Worm (Caenorhabditis elegans) whole organism, young adult: ENCODE results near the gene R08D7.7.
"Not testable (repeated sequence)": the region's sequence is repeated elsewhere in the genome, so short reads cannot be mapped to it uniquely, and the experiment has no call there.

ENCODE experiments used
- B0035.1 ChIP-seq: sonication (generic microtip); optimal IDR thresholded peaks from 2 replicates; lab custom pipeline; 2016; ENCODE audit warnings: missing genetic modification characterization, mild to moderate bottlenecking, missing compliant biosample characterization, missing genotype, missing genetic modification reagents
- B0336.3 ChIP-seq: fragments of 200-800 bp; sonication (Bioruptor generic); IDR thresholded peaks from 2 replicates; pipeline ENCODE4 v1.3.6; 2022; ENCODE audit warnings: missing genetic modification characterization, missing compliant biosample characterization
- F33H1.4 ChIP-seq: fragments of 200-800 bp; sonication (Bioruptor generic); IDR thresholded peaks from 2 replicates; pipeline ENCODE4 v1.3.6; 2022; ENCODE audit warnings: missing genetic modification reagents, missing genetic modification characterization, missing compliant biosample characterization
- F55B11.4 ChIP-seq: sonication (generic microtip); optimal IDR thresholded peaks from 2 replicates; lab custom pipeline; 2016; ENCODE audit warnings: missing compliant biosample characterization, missing genetic modification characterization, borderline replicate concordance; ENCODE audit not compliant: insufficient read depth
- Y53G8AR.9 ChIP-seq: fragments of 200-800 bp; sonication (Bioruptor generic); conservative IDR thresholded peaks from 2 replicates; pipeline ENCODE4 v1.3.6; 2022; ENCODE audit warnings: missing genetic modification reagents, missing genetic modification characterization, missing compliant biosample characterization
- Y79H2A.3 ChIP-seq: fragments of 200-800 bp; sonication (Bioruptor generic); conservative IDR thresholded peaks from 2 replicates; pipeline ENCODE4 v1.3.6; 2022; ENCODE audit warnings: missing genetic modification reagents, missing genetic modification characterization, missing compliant biosample characterization
- akir-1 ChIP-seq: fragments of 200-800 bp; sonication (Bioruptor generic); optimal IDR thresholded peaks from 2 replicates; lab custom pipeline; 2018; ENCODE audit warnings: mild to moderate bottlenecking, missing genetic modification characterization, moderate library complexity, missing compliant biosample characterization
- ama-1 ChIP-seq, 3 experiments: fragments of 150-350 bp in 1 of 3; sonication (generic microtip) in 2 of 3; optimal IDR thresholded peaks; 2 replicates each; lab custom pipeline; 2014 to 2018; ENCODE audit warnings: missing biosample characterization in 2 of 3, missing genetic modification characterization in 2 of 3, missing genetic modification reagents in 2 of 3
- atf-7 ChIP-seq: sonication (generic microtip); optimal IDR thresholded peaks from 2 replicates; lab custom pipeline; 2017; ENCODE audit warnings: mild to moderate bottlenecking, missing genetic modification characterization, missing compliant biosample characterization
- attf-3 ChIP-seq: fragments of 200-800 bp; sonication (Bioruptor generic); conservative IDR thresholded peaks from 2 replicates; pipeline ENCODE4 v1.3.6; 2022; ENCODE audit warnings: missing genetic modification reagents, missing genetic modification characterization, missing compliant biosample characterization
- ceh-100 ChIP-seq: fragments of 200-800 bp; sonication (Bioruptor generic); IDR thresholded peaks from 2 replicates; pipeline ENCODE4 v1.3.6; 2022; ENCODE audit warnings: missing genetic modification reagents, missing genetic modification characterization, missing compliant biosample characterization
- ceh-27 ChIP-seq: fragments of 200-800 bp; sonication (Bioruptor generic); optimal IDR thresholded peaks from 2 replicates; lab custom pipeline; 2018; ENCODE audit warnings: mild to moderate bottlenecking, missing genetic modification characterization, moderate library complexity, missing compliant biosample characterization
- ceh-58 ChIP-seq: fragments of 200-800 bp; sonication (Bioruptor generic); IDR thresholded peaks from 2 replicates; pipeline ENCODE4 v1.3.6; 2022; ENCODE audit warnings: missing genetic modification characterization, missing compliant biosample characterization
- chd-7 ChIP-seq: sonication (generic microtip); optimal IDR thresholded peaks from 2 replicates; lab custom pipeline; 2016; ENCODE audit warnings: mild to moderate bottlenecking, missing genetic modification characterization, moderate library complexity, missing compliant biosample characterization
- egl-44 ChIP-seq: fragments of 200-800 bp; sonication (Bioruptor generic); IDR thresholded peaks from 2 replicates; pipeline ENCODE4 v1.3.6; 2022; ENCODE audit warnings: missing genetic modification reagents, missing genetic modification characterization, missing compliant biosample characterization
- ets-4 ChIP-seq: fragments of 200-800 bp; sonication (Bioruptor generic); optimal IDR thresholded peaks from 2 replicates; lab custom pipeline; 2018; ENCODE audit warnings: mild to moderate bottlenecking, missing genetic modification characterization, missing compliant biosample characterization
- fkh-3 ChIP-seq: sonication (generic microtip); optimal IDR thresholded peaks from 2 replicates; lab custom pipeline; 2016; ENCODE audit warnings: mild to moderate bottlenecking, missing genetic modification characterization, missing compliant biosample characterization
- hlh-12 ChIP-seq: sonication (generic microtip); optimal IDR thresholded peaks from 2 replicates; lab custom pipeline; 2016; ENCODE audit warnings: missing genetic modification characterization, missing compliant biosample characterization
- hmg-1.2 ChIP-seq: fragments of 200-800 bp; sonication (Bioruptor generic); IDR thresholded peaks from 2 replicates; pipeline ENCODE4 v1.3.6; 2022; ENCODE audit warnings: missing genetic modification reagents, missing genetic modification characterization, missing compliant biosample characterization
- hmg-20 ChIP-seq: fragments of 200-800 bp; sonication (Bioruptor generic); IDR thresholded peaks from 2 replicates; pipeline ENCODE4 v1.3.6; 2022; ENCODE audit warnings: missing genetic modification reagents, missing genetic modification characterization, missing compliant biosample characterization
- let-607 ChIP-seq, 2 experiments: fragments of 200-800 bp in 1 of 2; sonication (Bioruptor generic) in 1 of 2; sonication (generic microtip) in 1 of 2; optimal IDR thresholded peaks; 2 replicates each; lab custom pipeline; 2016 to 2018; ENCODE audit warnings: mild to moderate bottlenecking in 2 of 2, missing compliant biosample characterization in 2 of 2, missing genetic modification characterization in 2 of 2, moderate library complexity in 2 of 2, missing genotype in 1 of 2
- madf-10 ChIP-seq: sonication (generic microtip); optimal IDR thresholded peaks from 2 replicates; lab custom pipeline; 2016; ENCODE audit warnings: mild to moderate bottlenecking, missing genetic modification characterization, missing compliant biosample characterization
- madf-3 ChIP-seq: fragments of 200-800 bp; sonication (Bioruptor generic); IDR thresholded peaks from 2 replicates; pipeline ENCODE4 v1.3.6; 2022; ENCODE audit warnings: missing genetic modification reagents, missing genetic modification characterization, missing compliant biosample characterization
- mxl-1 ChIP-seq: sonication (generic microtip); optimal IDR thresholded peaks from 2 replicates; lab custom pipeline; 2016; ENCODE audit warnings: missing genetic modification characterization, missing compliant biosample characterization
- nfyb-1 ChIP-seq: fragments of 200-800 bp; sonication (Bioruptor generic); IDR thresholded peaks from 2 replicates; pipeline ENCODE4 v1.3.6; 2022; ENCODE audit warnings: missing genetic modification reagents, missing genetic modification characterization, missing compliant biosample characterization
- nhr-179 ChIP-seq: sonication (generic microtip); optimal IDR thresholded peaks from 2 replicates; lab custom pipeline; 2016; ENCODE audit warnings: mild to moderate bottlenecking, missing genetic modification characterization, missing compliant biosample characterization
- pha-4 ChIP-seq: fragments of 150-350 bp; sonication (generic microtip); optimal IDR thresholded peaks from 2 replicates; lab custom pipeline; 2014; ENCODE audit warnings: missing biosample characterization, missing genetic modification reagents, missing genetic modification characterization
- rcor-1 ChIP-seq: fragments of 200-800 bp; sonication (Bioruptor generic); IDR thresholded peaks from 2 replicates; pipeline ENCODE4 v1.3.6; 2022; ENCODE audit warnings: missing genetic modification reagents, missing genetic modification characterization, missing compliant biosample characterization
- rec-8 ChIP-seq, 2 experiments: sonication (generic microtip); optimal IDR thresholded peaks; 2 replicates each; lab custom pipeline; 2016; ENCODE audit warnings: mild to moderate bottlenecking in 2 of 2, missing genetic modification characterization in 2 of 2, missing genetic modification reagents in 2 of 2, missing genotype in 2 of 2, missing biosample characterization in 1 of 2, missing compliant biosample characterization in 1 of 2, moderate library complexity in 1 of 2
- snpc-1.1 ChIP-seq: sonication (generic microtip); optimal IDR thresholded peaks from 2 replicates; lab custom pipeline; 2017; ENCODE audit warnings: missing genetic modification characterization, mild to moderate bottlenecking, missing compliant biosample characterization, antibody characterized with exemption, moderate library complexity, missing genotype, missing genetic modification reagents; ENCODE audit not compliant: insufficient read depth
- tlf-1 ChIP-seq: fragments of 200-800 bp; sonication (Bioruptor generic); optimal IDR thresholded peaks from 2 replicates; lab custom pipeline; 2018; ENCODE audit warnings: mild to moderate bottlenecking, missing genetic modification characterization, missing compliant biosample characterization
- xnd-1 ChIP-seq: sonication (generic microtip); optimal IDR thresholded peaks from 2 replicates; lab custom pipeline; 2016; ENCODE audit warnings: missing genotype, missing genetic modification reagents, missing genetic modification characterization, missing compliant biosample characterization
- ztf-3 ChIP-seq: fragments of 200-800 bp; sonication (Bioruptor generic); optimal IDR thresholded peaks from 2 replicates; lab custom pipeline; 2018; ENCODE audit warnings: mild to moderate bottlenecking, missing genetic modification characterization, missing compliant biosample characterization

Gene R08D7.7

DNA sequence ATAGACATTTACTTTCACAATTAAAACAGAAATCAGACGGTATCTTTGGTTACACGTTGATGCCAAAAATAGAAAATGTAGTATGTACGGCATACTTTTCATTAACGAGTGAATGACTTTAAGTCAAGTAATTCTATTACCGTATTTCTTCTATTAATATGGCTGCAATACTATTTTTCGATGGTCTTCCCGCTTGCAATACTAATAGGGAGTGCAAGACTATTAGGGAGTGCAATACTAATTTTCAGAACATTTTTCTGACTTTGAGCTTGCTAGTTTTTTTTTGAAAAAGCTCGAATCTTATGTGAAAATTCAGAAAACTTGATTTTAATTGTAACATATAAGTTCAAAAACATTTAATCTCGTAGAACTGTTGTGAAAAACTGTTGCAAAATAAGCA is at the start of gene R08D7.7:
Gene R08D7.7, plus strand, starts transcription at position 301 of the 400 bp plus-strand sequence.
- TF ChIP-seq ztf-3 (GFP tag; lab: Kevin White, UChicago); hlh-12; rec-8 (tag; optimal IDR thresholded peaks at IDR 0.05; lab: Kevin White, UChicago): not testable (repeated sequence)

DNA sequence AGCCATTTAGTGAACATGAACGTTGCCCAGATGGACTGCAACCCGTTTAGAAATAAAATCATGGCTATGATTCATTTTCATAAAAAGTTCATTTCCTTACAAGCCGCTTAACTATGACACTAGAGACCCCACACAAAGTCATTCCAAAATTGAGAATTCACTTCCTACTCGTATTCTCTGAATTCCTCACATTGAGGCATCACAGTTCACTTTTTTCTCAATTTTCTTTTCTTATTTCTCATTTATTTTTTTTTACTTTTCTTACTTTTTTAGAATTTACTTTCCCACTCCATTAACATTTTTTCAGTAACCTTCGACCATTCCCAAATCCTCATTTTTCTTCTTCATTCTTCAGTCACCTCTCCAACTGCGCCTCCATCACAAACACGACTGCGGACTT is 45.5 kb upstream of the R08D7.7 start, which contains the start of gene dhrr-1:
Gene dhrr-1, plus strand, starts transcription at position 301 of the 400 bp plus-strand sequence.
- TF ChIP-seq B0336.3 (GFP tag; lab: Robert Waterston, UW) (no peak), ceh-100 (GFP tag; lab: Robert Waterston, UW) (no peak), madf-3 (GFP tag; lab: Robert Waterston, UW) (no peak), snpc-1.1 (tag; lab: Kevin White, UChicago) (no peak), egl-44 (GFP tag; lab: Robert Waterston, UW) (no peak), ama-1 (optimal IDR thresholded peaks at IDR 0.05; lab: Kevin White, UChicago) (no peak), ama-1 (GFP tag; optimal IDR thresholded peaks at IDR 0.05; lab: Kevin White, UChicago) (no peak), B0035.1 (tag; lab: Kevin White, UChicago) (no peak), akir-1 (GFP tag; lab: Kevin White, UChicago) (no peak), madf-10 (tag; lab: Kevin White, UChicago) (no peak), ceh-27 (GFP tag; lab: Kevin White, UChicago) (no peak)
- TF ChIP-seq, all 124 proteins: peak for 0

DNA sequence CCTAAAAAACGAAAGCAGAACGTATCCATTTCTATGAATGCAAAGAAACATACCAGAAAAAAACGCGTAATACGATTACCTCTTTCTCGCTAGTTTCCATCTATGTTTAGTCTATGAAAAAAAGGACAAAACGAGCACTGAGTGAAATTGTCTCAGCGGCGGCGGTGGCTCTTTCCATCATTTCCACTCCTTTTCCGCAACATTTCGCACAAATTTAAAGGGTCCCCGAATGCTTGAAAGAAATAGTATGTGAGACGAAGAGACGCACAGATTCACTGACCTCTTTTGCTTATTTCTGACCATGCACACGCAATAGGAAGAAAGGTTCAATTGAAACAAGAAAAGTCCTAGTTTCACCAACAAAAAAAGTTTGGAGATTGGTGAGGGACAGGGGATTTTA is 43.6 kb upstream of the R08D7.7 start:
- TF ChIP-seq hmg-1.2 (GFP tag; lab: Robert Waterston, UW) (0 out of 2 replicates have a peak, but pooled peaks have one; percentile 23), chd-7 (tag; lab: Kevin White, UChicago) (no peak)
- TF ChIP-seq, all 124 proteins: peak for 1

DNA sequence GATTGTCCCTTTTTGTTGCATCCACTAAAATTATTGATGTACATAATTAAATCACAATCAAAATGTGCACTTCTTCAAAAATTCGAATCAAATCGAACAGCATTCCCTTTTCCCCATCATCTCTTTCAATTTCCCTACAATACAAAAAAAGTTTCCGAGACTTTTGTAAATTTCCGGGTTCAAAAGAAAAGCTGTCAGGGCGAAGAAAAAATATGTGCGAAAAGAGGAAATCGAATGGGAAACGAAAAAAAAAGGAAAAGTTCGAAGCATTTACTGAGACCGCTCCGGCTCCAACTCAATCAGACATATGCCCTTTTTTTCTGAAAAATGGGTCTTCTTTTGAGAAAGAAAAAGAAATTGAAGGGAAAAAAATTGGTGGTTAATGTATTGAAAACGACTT is 40.7 kb upstream of the R08D7.7 start:
- TF ChIP-seq xnd-1 (no peak), ets-4 (GFP tag; lab: Kevin White, UChicago) (no peak), hmg-20 (GFP tag; lab: Robert Waterston, UW) (no peak), Y53G8AR.9 (GFP tag; lab: Robert Waterston, UW) (no peak), fkh-3 (tag; lab: Kevin White, UChicago) (no peak), Y79H2A.3 (GFP tag; lab: Robert Waterston, UW) (no peak), B0035.1 (tag; lab: Kevin White, UChicago) (no peak), ceh-58 (GFP tag; lab: Robert Waterston, UW) (no peak), nhr-179 (no peak), atf-7 (no peak), attf-3 (GFP tag; lab: Robert Waterston, UW) (no peak), F55B11.4 (tag; lab: Kevin White, UChicago) (no peak), let-607 (tag; optimal IDR thresholded peaks at IDR 0.05; lab: Kevin White, UChicago) (no peak), rcor-1 (GFP tag; lab: Robert Waterston, UW) (no peak), tlf-1 (GFP tag; lab: Kevin White, UChicago) (no peak), F33H1.4 (no peak), B0336.3 (GFP tag; lab: Robert Waterston, UW) (no peak), mxl-1 (no peak)

DNA sequence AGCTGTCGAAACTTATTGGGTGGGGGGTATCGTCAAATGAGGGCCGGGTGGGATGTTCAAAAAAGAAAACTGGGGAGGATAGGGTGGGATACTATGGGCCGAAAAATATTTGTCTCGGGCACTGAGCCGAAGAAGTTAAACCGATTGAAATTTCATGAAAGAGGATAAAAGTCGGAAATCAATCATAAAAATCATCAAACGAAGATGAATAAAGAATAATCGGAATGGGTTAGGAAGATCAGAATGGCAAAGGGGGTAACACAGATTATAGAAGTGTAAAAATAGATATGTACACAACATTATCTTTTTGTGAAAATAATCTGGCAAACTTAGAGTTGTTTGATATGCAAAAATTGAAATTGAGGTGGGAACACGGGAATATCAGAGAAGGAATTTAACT is 34.3 kb upstream of the R08D7.7 start:
- 0 out of 2 replicates have a peak, but pooled peaks have one; percentile 16 for TF ChIP-seq nfyb-1
- no peak for TF ChIP-seq pha-4 (tag; lab: Kevin White, UChicago)
